Worm (Caenorhabditis elegans) whole organism, L4/young adult: Measurements from ENCODE around the gene ora-1.

Experiments
- W03F9.2 ChIP-seq: fragments of 150-350 bp; optimal IDR thresholded peaks from 2 replicates; lab custom pipeline; 2014; ENCODE audit warnings: missing biosample characterization, missing genetic modification characterization
- dao-5 ChIP-seq: sonication (generic microtip); optimal IDR thresholded peaks from 2 replicates; lab custom pipeline; 2016; ENCODE audit warnings: missing genotype, missing genetic modification characterization, moderate library complexity, missing compliant biosample characterization
- him-1 ChIP-seq: sonication (generic microtip); optimal IDR thresholded peaks from 2 replicates; lab custom pipeline; 2016; ENCODE audit warnings: missing genotype, missing genetic modification reagents, missing genetic modification characterization, missing compliant biosample characterization

ora-1 gene

ce11 chrIV:8004019-8004418 is 26.3 kb downstream of the ora-1 start, which contains the start of gene rig-4:
Gene rig-4, minus strand, starts transcription at chrIV:8004119.
- no peak for TF ChIP-seq W03F9.2 (tag; lab: Kevin White, UChicago)
- TF ChIP-seq him-1 (tag; lab: Kevin White, UChicago): no peak
- TF ChIP-seq dao-5 (tag; lab: Kevin White, UChicago): no peak

- TF ChIP-seq W03F9.2 (tag; lab: Kevin White, UChicago) (no peak), dao-5 (tag; lab: Kevin White, UChicago) (no peak)
Observed at ce11 chrIV:8005376-8005775, 27.7 kb downstream of the ora-1 start.

- TF ChIP-seq him-1 (tag; lab: Kevin White, UChicago) (no peak), W03F9.2 (tag; lab: Kevin White, UChicago) (no peak), dao-5 (tag; lab: Kevin White, UChicago) (no peak)
Observed at ce11 chrIV:8006161-8006560, 28.5 kb downstream of the ora-1 start.

ce11 chrIV:8007549-8007948 is 29.9 kb downstream of the ora-1 start:
- TF ChIP-seq W03F9.2 (tag; lab: Kevin White, UChicago) (no peak), him-1 (tag; lab: Kevin White, UChicago) (no peak), dao-5 (tag; lab: Kevin White, UChicago) (no peak)

- TF ChIP-seq W03F9.2 (tag; lab: Kevin White, UChicago): no peak
- no peak for TF ChIP-seq dao-5 (tag; lab: Kevin White, UChicago)
- no peak for TF ChIP-seq him-1 (tag; lab: Kevin White, UChicago)
Observed at ce11 chrIV:8008137-8008536, 30.4 kb downstream of the ora-1 start.

- no peak for TF ChIP-seq him-1 (tag; lab: Kevin White, UChicago)
- no peak for TF ChIP-seq W03F9.2 (tag; lab: Kevin White, UChicago)
- no peak for TF ChIP-seq dao-5 (tag; lab: Kevin White, UChicago)
Observed at ce11 chrIV:8009374-8009773, 31.7 kb downstream of the ora-1 start.

ce11 chrIV:8010521-8010920 is 32.8 kb downstream of the ora-1 start:
- TF ChIP-seq him-1 (tag; lab: Kevin White, UChicago) (no peak), W03F9.2 (tag; lab: Kevin White, UChicago) (peak; percentile 31), dao-5 (tag; lab: Kevin White, UChicago) (no peak)

- TF ChIP-seq him-1 (tag; lab: Kevin White, UChicago) (no peak), W03F9.2 (tag; lab: Kevin White, UChicago) (no peak), dao-5 (tag; lab: Kevin White, UChicago) (no peak)
Observed at ce11 chrIV:8012330-8012729, 34.6 kb downstream of the ora-1 start, which contains the start of gene Y42H9B.3. Gene Y42H9B.3, minus strand, starts transcription at chrIV:8012430.

- TF ChIP-seq W03F9.2 (tag; lab: Kevin White, UChicago) (no peak), dao-5 (tag; lab: Kevin White, UChicago) (no peak), him-1 (tag; lab: Kevin White, UChicago) (no peak)
Observed at ce11 chrIV:8013849-8014248, 36.2 kb downstream of the ora-1 start, which contains the start of gene C26B2.8. Gene C26B2.8, plus strand, starts transcription at chrIV:8014149.

- peak; percentile 53 for TF ChIP-seq him-1 (tag; lab: Kevin White, UChicago)
- peak; percentile 2 for TF ChIP-seq W03F9.2 (tag; lab: Kevin White, UChicago)
Observed at ce11 chrIV:8015726-8016312, 38.1 kb downstream of the ora-1 start, which contains the start of gene C26B2.7. Gene C26B2.7, plus strand, starts transcription at chrIV:8016274.

ce11 chrIV:8016694-8017093 is 39.0 kb downstream of the ora-1 start, which contains the start of gene elpc-4:
Gene elpc-4, plus strand, starts transcription at chrIV:8016994.
- TF ChIP-seq him-1 (tag; lab: Kevin White, UChicago) (no peak), dao-5 (tag; lab: Kevin White, UChicago) (no peak), W03F9.2 (tag; lab: Kevin White, UChicago) (no peak)

- TF ChIP-seq him-1 (tag; lab: Kevin White, UChicago) (no peak), dao-5 (tag; lab: Kevin White, UChicago) (no peak), W03F9.2 (tag; lab: Kevin White, UChicago) (no peak)
Observed at ce11 chrIV:8019772-8020496, 42.2 kb downstream of the ora-1 start, which contains the start of gene dnc-4. Gene dnc-4, minus strand, starts transcription at chrIV:8019808.

ce11 chrIV:8022035-8022673 is 44.5 kb downstream of the ora-1 start, which contains the start of gene C26B2.2:
Gene C26B2.2, minus strand, starts transcription at chrIV:8022122.
- TF ChIP-seq W03F9.2 (tag; lab: Kevin White, UChicago) (no peak), him-1 (tag; lab: Kevin White, UChicago) (no peak), dao-5 (tag; lab: Kevin White, UChicago) (no peak)
